Fruit fly (Drosophila melanogaster) whole organism, embryonic: ENCODE measurements around the gene Jhbp1.

ENCODE experiments used
- CG12942 ChIP-seq: fragments of 200-800 bp; sonication (Bioruptor generic); optimal IDR thresholded peaks from 3 replicates; lab custom pipeline; 2016; ENCODE audit warnings: missing biosample characterization, missing genetic modification characterization
- CG14014 ChIP-seq: fragments of 200-800 bp; sonication (Bioruptor generic); IDR thresholded peaks from 2 replicates; pipeline ENCODE4 v1.3.6; 2022; ENCODE audit warnings: missing biosample characterization, missing genetic modification characterization
- CG15269 ChIP-seq: fragments of 200-800 bp; sonication (Bioruptor generic); optimal IDR thresholded peaks from 2 replicates; lab custom pipeline; 2018; ENCODE audit warnings: missing biosample characterization, mild to moderate bottlenecking, missing genetic modification characterization, moderate library complexity
- CG15601 ChIP-seq: fragments of 200-800 bp; sonication (Bioruptor generic); optimal IDR thresholded peaks from 3 replicates; lab custom pipeline; 2019; ENCODE audit warnings: missing biosample characterization, mild to moderate bottlenecking, missing genetic modification characterization, moderate library complexity
- CG1647 ChIP-seq: fragments of 200-800 bp; sonication (Bioruptor generic); optimal IDR thresholded peaks from 3 replicates; lab custom pipeline; 2016; ENCODE audit warnings: missing biosample characterization, missing genetic modification characterization
- CG17328 ChIP-seq: fragments of 200-800 bp; sonication (Bioruptor generic); IDR thresholded peaks from 2 replicates; pipeline ENCODE4 v1.3.6; 2022; ENCODE audit warnings: missing biosample characterization, missing genetic modification characterization
- CG17568 ChIP-seq: fragments of 200-800 bp; sonication (Bioruptor generic); optimal IDR thresholded peaks from 2 replicates; lab custom pipeline; 2018; ENCODE audit warnings: missing biosample characterization, mild to moderate bottlenecking, missing genetic modification characterization, moderate library complexity
- CG17802 ChIP-seq: fragments of 200-800 bp; sonication (Bioruptor generic); optimal IDR thresholded peaks from 2 replicates; lab custom pipeline; 2018; ENCODE audit warnings: missing biosample characterization, mild to moderate bottlenecking, missing genetic modification characterization, moderate library complexity
- CG17912 ChIP-seq: fragments of 200-800 bp; sonication (Bioruptor generic); optimal IDR thresholded peaks from 2 replicates; lab custom pipeline; 2018; ENCODE audit warnings: missing biosample characterization, mild to moderate bottlenecking, missing genetic modification characterization
- CG1792 ChIP-seq: fragments of 200-800 bp; sonication (Bioruptor generic); optimal IDR thresholded peaks from 2 replicates; lab custom pipeline; 2016; ENCODE audit warnings: missing biosample characterization, missing genetic modification characterization
- CG18599 ChIP-seq: fragments of 200-800 bp; sonication (Bioruptor generic); optimal IDR thresholded peaks from 3 replicates; lab custom pipeline; 2017; ENCODE audit warnings: missing biosample characterization, missing genetic modification characterization, mild to moderate bottlenecking, moderate library complexity, missing genetic modification reagents
- CG2129 ChIP-seq: fragments of 200-800 bp; sonication (Bioruptor generic); IDR thresholded peaks from 2 replicates; pipeline ENCODE4 v1.3.6; 2022; ENCODE audit warnings: missing biosample characterization, missing genetic modification characterization; ENCODE audit not compliant: partially characterized antibody
- CG30431 ChIP-seq: fragments of 200-800 bp; sonication (Bioruptor generic); optimal IDR thresholded peaks from 2 replicates; lab custom pipeline; 2017; ENCODE audit warnings: missing biosample characterization, missing genetic modification characterization
- CG43689 ChIP-seq: fragments of 200-800 bp; sonication (Bioruptor generic); IDR thresholded peaks from 2 replicates; pipeline ENCODE4 v1.3.6; 2022; ENCODE audit warnings: missing biosample characterization, missing genetic modification characterization
- CG4424 ChIP-seq: fragments of 200-800 bp; sonication (Bioruptor generic); optimal IDR thresholded peaks from 3 replicates; lab custom pipeline; 2016; ENCODE audit warnings: missing biosample characterization, missing genetic modification characterization
- CG6272 ChIP-seq: fragments of 200-800 bp; sonication (Bioruptor generic); IDR thresholded peaks from 2 replicates; pipeline ENCODE4 v1.3.6; 2022; ENCODE audit warnings: missing biosample characterization, missing genetic modification characterization
- CG6683 ChIP-seq: fragments of 200-800 bp; sonication (Bioruptor generic); optimal IDR thresholded peaks from 2 replicates; lab custom pipeline; 2017; ENCODE audit warnings: missing biosample characterization, mild to moderate bottlenecking, missing genetic modification characterization, missing genetic modification reagents
- CG6689 ChIP-seq: fragments of 200-800 bp; sonication (Bioruptor generic); IDR thresholded peaks from 2 replicates; pipeline ENCODE4 v1.3.6; 2022; ENCODE audit warnings: missing biosample characterization, missing genetic modification characterization
- CG7786 ChIP-seq: fragments of 200-800 bp; sonication (Bioruptor generic); optimal IDR thresholded peaks from 2 replicates; lab custom pipeline; 2016; ENCODE audit warnings: missing biosample characterization, missing genetic modification characterization
- D ChIP-seq, 2 experiments: fragments of 200-800 bp in 1 of 2; fragments of >200 bp in 1 of 2; sonication (Bioruptor generic) in 1 of 2; optimal IDR thresholded peaks; 2 replicates in 1 of 2; 3 replicates in 1 of 2; lab custom pipeline; 2017; ENCODE audit warnings: mild to moderate bottlenecking in 1 of 2, missing biosample characterization in 1 of 2, missing genetic modification characterization in 1 of 2, missing genetic modification reagents in 1 of 2
- Dbx ChIP-seq: fragments of 200-800 bp; sonication (Bioruptor generic); IDR thresholded peaks from 3 replicates; pipeline ENCODE4 v1.3.6; 2022; ENCODE audit warnings: missing biosample characterization, missing genetic modification characterization
- Eip74EF ChIP-seq, 2 experiments: fragments of 200-800 bp in 1 of 2; fragments of >200 bp in 1 of 2; sonication (Bioruptor generic) in 1 of 2; optimal IDR thresholded peaks; 2 replicates each; lab custom pipeline; 2017 to 2019; ENCODE audit warnings: missing biosample characterization in 2 of 2, missing genetic modification characterization in 2 of 2, mild to moderate bottlenecking in 1 of 2, moderate library complexity in 1 of 2
- HmgZ ChIP-seq: fragments of 200-800 bp; sonication (Bioruptor generic); optimal IDR thresholded peaks from 2 replicates; lab custom pipeline; 2018; ENCODE audit warnings: missing biosample characterization, mild to moderate bottlenecking, missing genetic modification characterization
- Hr51 ChIP-seq, 2 experiments: fragments of 200-800 bp; sonication (Bioruptor generic); optimal IDR thresholded peaks; 2 replicates in 1 of 2; 3 replicates in 1 of 2; lab custom pipeline; 2016 to 2018; ENCODE audit warnings: missing biosample characterization in 2 of 2, missing genetic modification characterization in 2 of 2, mild to moderate bottlenecking in 1 of 2, moderate library complexity in 1 of 2
- MBD-R2 ChIP-seq: fragments of 200-800 bp; sonication (Bioruptor generic); IDR thresholded peaks from 2 replicates; pipeline ENCODE4 v1.3.6; 2022; ENCODE audit warnings: missing biosample characterization, missing genetic modification characterization
- NFAT ChIP-seq: fragments of 200-800 bp; sonication (Bioruptor generic); IDR thresholded peaks from 2 replicates; pipeline ENCODE4 v1.3.6; 2022; ENCODE audit warnings: missing biosample characterization, missing genetic modification characterization
- Optix ChIP-seq: fragments of 200-800 bp; sonication (Bioruptor generic); IDR thresholded peaks from 3 replicates; pipeline ENCODE4 v1.3.6; 2022; ENCODE audit warnings: missing biosample characterization, missing genetic modification characterization
- Ptx1 ChIP-seq: fragments of 200-800 bp; sonication (Bioruptor generic); IDR thresholded peaks from 2 replicates; pipeline ENCODE4 v1.3.6; 2022; ENCODE audit warnings: missing biosample characterization, missing genetic modification characterization
- Side ChIP-seq: fragments of 200-800 bp; sonication (Bioruptor generic); optimal IDR thresholded peaks from 2 replicates; lab custom pipeline; 2016; ENCODE audit warnings: missing biosample characterization, missing genetic modification characterization
- Sox102F ChIP-seq: fragments of 200-800 bp; sonication (Bioruptor generic); optimal IDR thresholded peaks from 2 replicates; lab custom pipeline; 2018; ENCODE audit warnings: missing biosample characterization, mild to moderate bottlenecking, missing genetic modification characterization, moderate library complexity
- Stat92E ChIP-seq, 3 experiments: fragments of >200 bp in 2 of 3; fragments of 200-800 bp in 1 of 3; sonication (Bioruptor generic) in 1 of 3; optimal IDR thresholded peaks; 2 replicates each; lab custom pipeline; 2017 to 2019; ENCODE audit warnings: missing biosample characterization in 3 of 3, missing genetic modification characterization in 3 of 3, mild to moderate bottlenecking in 1 of 3, moderate library complexity in 1 of 3
- Trl ChIP-seq, 3 experiments: fragments of >200 bp in 2 of 3; fragments of 200-800 bp in 1 of 3; sonication (Bioruptor generic) in 1 of 3; optimal IDR thresholded peaks; 2 replicates in 1 of 3; 3 replicates in 2 of 3; lab custom pipeline; 2016 to 2017; ENCODE audit warnings: missing biosample characterization in 1 of 3, missing genetic modification characterization in 1 of 3
- al ChIP-seq: fragments of 200-800 bp; sonication (Bioruptor generic); IDR thresholded peaks from 2 replicates; pipeline ENCODE4 v1.3.6; 2022; ENCODE audit warnings: missing biosample characterization, missing genetic modification characterization
- cad ChIP-seq: fragments of >200 bp; optimal IDR thresholded peaks from 2 replicates; lab custom pipeline; 2017; ENCODE audit warnings: missing biosample characterization, missing genetic modification characterization
- cwo ChIP-seq: fragments of 200-800 bp; sonication (Bioruptor generic); optimal IDR thresholded peaks from 3 replicates; lab custom pipeline; 2017; ENCODE audit warnings: missing biosample characterization, missing genetic modification characterization, mild to moderate bottlenecking, moderate library complexity, missing genetic modification reagents
- disco-r ChIP-seq: fragments of 200-800 bp; sonication (Bioruptor generic); optimal IDR thresholded peaks from 2 replicates; lab custom pipeline; 2016; ENCODE audit warnings: missing biosample characterization, missing genetic modification characterization
- gt ChIP-seq: fragments of 200-800 bp; sonication (Bioruptor generic); IDR thresholded peaks from 2 replicates; pipeline ENCODE4 v1.3.6; 2022; ENCODE audit warnings: missing biosample characterization, missing genetic modification characterization
- kni ChIP-seq: fragments of 200-800 bp; sonication (Bioruptor generic); optimal IDR thresholded peaks from 3 replicates; lab custom pipeline; 2017; ENCODE audit warnings: mild to moderate bottlenecking, missing biosample characterization, missing genetic modification reagents, missing genetic modification characterization
- lola ChIP-seq, 3 experiments: fragments of >200 bp in 2 of 3; fragments of 200-800 bp in 1 of 3; sonication (Bioruptor generic) in 1 of 3; optimal IDR thresholded peaks; 2 replicates each; lab custom pipeline; 2017 to 2019; ENCODE audit warnings: missing biosample characterization in 3 of 3, missing genetic modification characterization in 3 of 3, mild to moderate bottlenecking in 1 of 3, moderate library complexity in 1 of 3
- nerfin-1 ChIP-seq: fragments of 200-800 bp; sonication (Bioruptor generic); optimal IDR thresholded peaks from 3 replicates; lab custom pipeline; 2019; ENCODE audit warnings: missing biosample characterization, mild to moderate bottlenecking, missing genetic modification characterization, moderate library complexity
- onecut ChIP-seq: fragments of 200-800 bp; sonication (Bioruptor generic); IDR thresholded peaks from 2 replicates; pipeline ENCODE4 v1.3.6; 2022; ENCODE audit warnings: missing biosample characterization, missing genetic modification characterization
- pho ChIP-seq: fragments of 200-800 bp; sonication (Bioruptor generic); optimal IDR thresholded peaks from 2 replicates; lab custom pipeline; 2016; ENCODE audit warnings: missing biosample characterization, missing genetic modification characterization
- repo ChIP-seq: fragments of 200-800 bp; sonication (Bioruptor generic); optimal IDR thresholded peaks from 2 replicates; lab custom pipeline; 2016; ENCODE audit warnings: missing biosample characterization, missing genetic modification characterization
- salm ChIP-seq: fragments of 200-800 bp; sonication (Bioruptor generic); optimal IDR thresholded peaks from 2 replicates; lab custom pipeline; 2018; ENCODE audit warnings: missing biosample characterization, mild to moderate bottlenecking, missing genetic modification characterization
- shn ChIP-seq: fragments of 200-800 bp; sonication (Bioruptor generic); optimal IDR thresholded peaks from 3 replicates; lab custom pipeline; 2016; ENCODE audit warnings: missing biosample characterization, missing genetic modification characterization
- sima ChIP-seq: fragments of 200-800 bp; sonication (Bioruptor generic); optimal IDR thresholded peaks from 2 replicates; lab custom pipeline; 2016; ENCODE audit warnings: missing biosample characterization, missing genetic modification characterization
- stwl ChIP-seq: fragments of 200-800 bp; sonication (Bioruptor generic); optimal IDR thresholded peaks from 3 replicates; lab custom pipeline; 2018; ENCODE audit warnings: missing biosample characterization, mild to moderate bottlenecking, missing genetic modification characterization, moderate library complexity
- tap ChIP-seq: fragments of 200-800 bp; optimal IDR thresholded peaks from 3 replicates; lab custom pipeline; 2019; ENCODE audit warnings: missing biosample characterization, mild to moderate bottlenecking, missing genetic modification characterization, moderate library complexity
- unc-4 ChIP-seq: fragments of 200-800 bp; sonication (Bioruptor generic); IDR thresholded peaks from 2 replicates; pipeline ENCODE4 v1.3.6; 2022; ENCODE audit warnings: missing biosample characterization, missing genetic modification characterization; ENCODE audit not compliant: partially characterized antibody

The Jhbp1 gene

DNA sequence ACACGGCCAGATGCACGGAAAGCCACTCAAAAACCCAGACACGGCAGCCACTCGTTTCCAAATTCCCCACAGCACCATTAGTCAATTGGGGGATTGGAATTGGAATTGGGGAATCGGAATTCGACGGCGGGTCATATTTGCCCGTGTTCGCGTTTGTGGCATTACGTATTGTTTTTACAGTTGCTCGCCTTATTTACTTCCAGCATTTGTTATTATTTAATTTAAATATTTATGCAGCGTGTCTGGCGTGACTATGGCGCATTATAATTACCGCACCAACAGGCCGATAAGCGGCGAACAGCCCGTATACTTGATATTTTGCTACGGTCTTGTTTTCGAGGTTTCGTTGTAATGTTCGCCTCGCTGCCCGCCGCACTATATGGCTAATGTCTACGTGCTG lies 49.9 kb downstream of the Jhbp1 start (continued):
- TF ChIP-seq Hr51 (GFP tag; optimal IDR thresholded peaks at IDR 0.05; lab: Kevin White, UChicago) (no peak), kni (GFP tag; lab: Kevin White, UChicago) (peak; percentile 17), Trl (optimal IDR thresholded peaks at IDR 0.05; lab: Kevin White, UChicago) (no peak), Trl (GFP tag; optimal IDR thresholded peaks at IDR 0.05; lab: Kevin White, UChicago) (no peak), CG14014 (peak; percentile 77; the same call in 1 of the 2 replicates), CG6689 (GFP tag; lab: Robert Waterston, UW) (no peak), gt (GFP tag; lab: Robert Waterston, UW) (no peak), unc-4 (no peak), CG2129 (GFP tag; lab: Robert Waterston, UW) (no peak), HmgZ (tag; lab: Kevin White, UChicago) (peak; percentile 69), tap (tag; lab: Kevin White, UChicago) (peak; percentile 12), onecut (GFP tag; lab: Robert Waterston, UW) (peak; percentile 46), MBD-R2 (peak; percentile 13; the same call in 1 of the 2 replicates), repo (GFP tag; lab: Kevin White, UChicago) (no peak), CG1647 (GFP tag; lab: Kevin White, UChicago) (no peak), CG6683 (GFP tag; lab: Kevin White, UChicago) (peak; percentile 75), CG18599 (GFP tag; lab: Kevin White, UChicago) (peak; percentile 92), nerfin-1 (tag; lab: Kevin White, UChicago) (peak; percentile 19), stwl (tag; lab: Kevin White, UChicago) (no peak), disco-r (no peak), Optix (GFP tag; lab: Robert Waterston, UW) (no peak), Eip74EF (GFP tag; optimal IDR thresholded peaks at IDR 0.05; lab: Kevin White, UChicago) (no peak), cwo (GFP tag; lab: Kevin White, UChicago) (peak; percentile 71), NFAT (GFP tag; lab: Robert Waterston, UW) (no peak), CG1792 (no peak), lola (GFP tag; optimal IDR thresholded peaks at IDR 0.05; lab: Kevin White, UChicago) (no peak), CG17568 (GFP tag; lab: Kevin White, UChicago) (peak; percentile 80), Side (GFP tag; lab: Kevin White, UChicago) (no peak), CG17802 (tag; lab: Kevin White, UChicago) (no peak), CG7786 (GFP tag; lab: Kevin White, UChicago) (no peak), pho (GFP tag; lab: Kevin White, UChicago) (no peak), D (optimal IDR thresholded peaks at IDR 0.05; lab: Kevin White, UChicago) (no peak), D (GFP tag; optimal IDR thresholded peaks at IDR 0.05; lab: Kevin White, UChicago) (peak; percentile 15), CG43689 (GFP tag; lab: Robert Waterston, UW) (no peak), CG12942 (GFP tag; lab: Kevin White, UChicago) (no peak), CG15269 (tag; lab: Kevin White, UChicago) (peak; percentile 48), Ptx1 (GFP tag; lab: Robert Waterston, UW) (no peak), CG15601 (tag; lab: Kevin White, UChicago) (peak; percentile 44), CG17912 (GFP tag; lab: Kevin White, UChicago) (no peak), Sox102F (GFP tag; lab: Kevin White, UChicago) (peak; percentile 67), salm (tag; lab: Kevin White, UChicago) (peak; percentile 25), CG6272 (GFP tag; lab: Robert Waterston, UW) (no peak), Stat92E (GFP tag; optimal IDR thresholded peaks at IDR 0.05; lab: Kevin White, UChicago) (no peak), shn (no peak), sima (GFP tag; lab: Kevin White, UChicago) (no peak), CG17328 (GFP tag; lab: Robert Waterston, UW) (peak; percentile 23; the same call in 1 of the 2 replicates), CG4424 (GFP tag; lab: Kevin White, UChicago) (peak; percentile 16), cad (GFP tag; lab: Kevin White, UChicago) (no peak), Dbx (GFP tag; lab: Robert Waterston, UW) (peak; percentile 48; the same call in 1 of the 3 replicates), al (no peak), CG30431 (no peak)
